Fruit fly (Drosophila melanogaster): Measurements from ENCODE around the gene Phb1.

- TF ChIP-seq CG8478 (optimal IDR thresholded peaks at IDR 0.05): no peak
- TF ChIP-seq CTCF (optimal IDR thresholded peaks at IDR 0.05): no peak
Observed at dm6 chr2L:19112200-19112599, 11.5 kb downstream of the Phb1 start.
